Worm (Caenorhabditis elegans) whole organism, late embryonic: ENCODE measurements around the gene prp-18.
A peak's percentile ranks its signal among the peaks of the same experiment; 100 is the strongest.
"Not testable (repeated sequence)": the region's sequence is repeated elsewhere in the genome, so short reads cannot be mapped to it uniquely, and the experiment has no call there.

Experiments
- C08G9.2 ChIP-seq: sonication (generic microtip); optimal IDR thresholded peaks from 2 replicates; lab custom pipeline; 2016; ENCODE audit warnings: mild to moderate bottlenecking, missing genetic modification characterization, moderate library complexity, missing compliant biosample characterization
- F13H6.1 ChIP-seq: sonication (generic microtip); optimal IDR thresholded peaks from 2 replicates; lab custom pipeline; 2016; ENCODE audit warnings: missing genetic modification characterization, missing compliant biosample characterization
- T23F11.4 ChIP-seq: fragments of 200-800 bp; sonication (Bioruptor generic); optimal IDR thresholded peaks from 2 replicates; lab custom pipeline; 2018; ENCODE audit warnings: mild to moderate bottlenecking, missing genetic modification characterization, missing compliant biosample characterization
- ama-1 ChIP-seq: fragments of 150-350 bp; optimal IDR thresholded peaks from 2 replicates; lab custom pipeline; 2014
- ceh-19 ChIP-seq: fragments of 200-800 bp; sonication (Bioruptor generic); optimal IDR thresholded peaks from 2 replicates; lab custom pipeline; 2018; ENCODE audit warnings: mild to moderate bottlenecking, missing genetic modification characterization, missing compliant biosample characterization
- ceh-31 ChIP-seq: sonication (generic microtip); optimal IDR thresholded peaks from 2 replicates; lab custom pipeline; 2016; ENCODE audit warnings: missing genetic modification characterization, missing compliant biosample characterization
- ceh-45 ChIP-seq: fragments of 200-800 bp; sonication (Bioruptor generic); IDR thresholded peaks from 2 replicates; pipeline ENCODE4 v1.3.6; 2022; ENCODE audit warnings: missing genetic modification reagents, missing genetic modification characterization, missing compliant biosample characterization
- dve-1 ChIP-seq: sonication (generic microtip); optimal IDR thresholded peaks from 2 replicates; lab custom pipeline; 2017; ENCODE audit warnings: antibody characterized with exemption, mild to moderate bottlenecking, missing genetic modification characterization, missing compliant biosample characterization
- ets-4 ChIP-seq: sonication (generic microtip); optimal IDR thresholded peaks from 2 replicates; lab custom pipeline; 2016; ENCODE audit warnings: missing genetic modification characterization, missing compliant biosample characterization
- eyg-1 ChIP-seq: sonication (generic microtip); optimal IDR thresholded peaks from 2 replicates; lab custom pipeline; 2016; ENCODE audit warnings: missing genotype, missing genetic modification characterization, missing compliant biosample characterization
- fax-1 ChIP-seq: sonication (generic microtip); optimal IDR thresholded peaks from 2 replicates; lab custom pipeline; 2016; ENCODE audit warnings: missing genotype, missing genetic modification characterization, missing compliant biosample characterization
- gmeb-2 ChIP-seq: sonication (generic microtip); optimal IDR thresholded peaks from 2 replicates; lab custom pipeline; 2016; ENCODE audit warnings: missing genetic modification characterization, inconsistent platforms, missing compliant biosample characterization
- hlh-8 ChIP-seq: sonication (generic microtip); optimal IDR thresholded peaks from 2 replicates; lab custom pipeline; 2016; ENCODE audit warnings: missing genotype, missing genetic modification characterization, missing compliant biosample characterization
- lin-11 ChIP-seq: fragments of 200-800 bp; sonication (Bioruptor generic); optimal IDR thresholded peaks from 2 replicates; lab custom pipeline; 2018; ENCODE audit warnings: mild to moderate bottlenecking, missing genetic modification characterization, missing compliant biosample characterization
- madf-2 ChIP-seq: sonication (generic microtip); optimal IDR thresholded peaks from 2 replicates; lab custom pipeline; 2017; ENCODE audit warnings: missing genetic modification characterization, missing compliant biosample characterization
- nfya-1 ChIP-seq: sonication (generic microtip); optimal IDR thresholded peaks from 2 replicates; lab custom pipeline; 2017; ENCODE audit warnings: missing genetic modification characterization, mild to moderate bottlenecking, missing compliant biosample characterization, antibody characterized with exemption, moderate library complexity
- nhr-232 ChIP-seq: sonication (generic microtip); optimal IDR thresholded peaks from 2 replicates; lab custom pipeline; 2016; ENCODE audit warnings: missing genetic modification characterization, missing compliant biosample characterization
- pha-2 ChIP-seq: sonication (generic microtip); optimal IDR thresholded peaks from 2 replicates; lab custom pipeline; 2017; ENCODE audit warnings: mild to moderate bottlenecking, missing genetic modification characterization, missing compliant biosample characterization
- pha-4 ChIP-seq: fragments of 150-350 bp; optimal IDR thresholded peaks from 2 replicates; lab custom pipeline; 2018; ENCODE audit warnings: missing biosample characterization, missing genetic modification reagents, missing genetic modification characterization
- pqm-1 ChIP-seq: sonication (generic microtip); optimal IDR thresholded peaks from 2 replicates; lab custom pipeline; 2016; ENCODE audit warnings: missing genetic modification characterization, missing compliant biosample characterization
- pros-1 ChIP-seq: fragments of 150-350 bp; optimal IDR thresholded peaks from 2 replicates; lab custom pipeline; 2014; ENCODE audit warnings: missing biosample characterization, missing genetic modification reagents, missing genetic modification characterization
- sdc-2 ChIP-seq: sonication (generic microtip); optimal IDR thresholded peaks from 2 replicates; lab custom pipeline; 2016; ENCODE audit warnings: missing genotype, missing genetic modification characterization, missing compliant biosample characterization
- sox-4 ChIP-seq: sonication (generic microtip); optimal IDR thresholded peaks from 2 replicates; lab custom pipeline; 2017; ENCODE audit warnings: mild to moderate bottlenecking, missing genetic modification characterization, inconsistent platforms, missing compliant biosample characterization
- syd-9 ChIP-seq: sonication (generic microtip); optimal IDR thresholded peaks from 2 replicates; lab custom pipeline; 2016; ENCODE audit warnings: mild to moderate bottlenecking, missing genetic modification characterization, moderate library complexity, missing compliant biosample characterization
- tbx-7 ChIP-seq: sonication (generic microtip); optimal IDR thresholded peaks from 2 replicates; lab custom pipeline; 2016; ENCODE audit warnings: missing genotype, missing genetic modification characterization, missing compliant biosample characterization
- ttx-3 ChIP-seq: sonication (generic microtip); optimal IDR thresholded peaks from 2 replicates; lab custom pipeline; 2016; ENCODE audit warnings: missing genetic modification reagents, missing genetic modification characterization, missing compliant biosample characterization
- unc-3 ChIP-seq, 2 experiments: fragments of 200-800 bp in 1 of 2; sonication (Bioruptor generic) in 1 of 2; sonication (generic microtip) in 1 of 2; conservative IDR thresholded peaks in 1 of 2; optimal IDR thresholded peaks in 1 of 2; 2 replicates each; pipeline versions ENCODE4 v1.3.6 to Lab custom; 2016 to 2022; ENCODE audit warnings: missing compliant biosample characterization in 2 of 2, missing genetic modification characterization in 2 of 2, missing genetic modification reagents in 1 of 2
- unc-42 ChIP-seq: sonication (generic microtip); optimal IDR thresholded peaks from 2 replicates; lab custom pipeline; 2016; ENCODE audit warnings: missing genotype, missing genetic modification characterization, missing compliant biosample characterization
- unc-86 ChIP-seq: sonication (generic microtip); optimal IDR thresholded peaks from 2 replicates; lab custom pipeline; 2016; ENCODE audit warnings: missing genetic modification characterization, missing compliant biosample characterization
- ztf-16 ChIP-seq: sonication (generic microtip); optimal IDR thresholded peaks from 2 replicates; lab custom pipeline; 2017; ENCODE audit warnings: missing genetic modification characterization, missing compliant biosample characterization

prp-18 gene

DNA sequence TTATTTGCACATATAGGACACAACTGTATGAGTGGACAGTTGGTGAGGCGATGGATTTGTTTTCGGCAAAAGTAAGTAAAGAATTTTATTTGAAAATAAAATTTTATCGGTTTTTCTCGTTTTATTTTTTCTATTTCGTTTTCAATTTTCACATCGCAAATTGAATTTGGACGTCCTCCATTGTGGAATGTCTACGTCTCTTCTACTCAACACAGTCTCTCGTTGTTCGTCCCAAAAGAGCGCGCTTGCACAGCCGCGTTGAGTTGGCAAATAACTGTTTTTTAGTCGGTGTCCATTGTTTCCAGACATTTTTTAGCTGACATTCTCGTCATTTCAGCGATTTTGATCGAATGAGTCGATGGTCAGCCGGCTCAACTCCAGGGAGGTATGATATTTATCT lies 15.0 kb upstream of the prp-18 start:
- peak; percentile 95 for TF ChIP-seq unc-42
- no peak for TF ChIP-seq eyg-1 (tag; lab: Kevin White, UChicago)

- no peak for TF ChIP-seq ztf-16 (tag; lab: Kevin White, UChicago)
Observed at ce11 chrIV:9898712-9899111, 14.5 kb upstream of the prp-18 start, which contains the start of gene tbc-3. tbc-3 (plus strand) TSS chrIV:9899012.

DNA sequence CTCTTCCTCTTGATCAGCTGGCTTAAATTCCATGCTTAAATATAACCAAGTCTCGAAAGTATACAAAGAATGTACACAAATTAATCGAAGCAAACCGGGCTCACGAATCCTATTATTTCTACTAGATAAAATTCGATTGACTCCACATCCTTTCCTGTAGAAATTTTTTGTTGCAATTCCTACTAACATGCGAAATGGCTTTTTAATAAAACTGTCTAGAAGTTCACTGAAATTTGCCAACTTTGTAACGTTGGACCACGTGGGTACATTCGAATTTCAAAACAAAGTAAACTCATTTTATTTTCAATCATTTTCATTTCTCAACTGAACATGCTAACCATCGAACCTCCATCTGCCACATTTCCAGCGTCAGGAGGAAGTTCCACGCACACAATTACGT lies 10.9 kb upstream of the prp-18 start, which contains the start of gene ssp-32:
Gene ssp-32, plus strand, starts transcription at position 301 of the 400 bp plus-strand sequence.
- TF ChIP-seq pha-4 (no peak), hlh-8 (no peak), syd-9 (tag; lab: Kevin White, UChicago) (no peak), sox-4 (tag; lab: Kevin White, UChicago) (no peak), pqm-1 (tag; lab: Kevin White, UChicago) (no peak), madf-2 (tag; lab: Kevin White, UChicago) (no peak)

DNA sequence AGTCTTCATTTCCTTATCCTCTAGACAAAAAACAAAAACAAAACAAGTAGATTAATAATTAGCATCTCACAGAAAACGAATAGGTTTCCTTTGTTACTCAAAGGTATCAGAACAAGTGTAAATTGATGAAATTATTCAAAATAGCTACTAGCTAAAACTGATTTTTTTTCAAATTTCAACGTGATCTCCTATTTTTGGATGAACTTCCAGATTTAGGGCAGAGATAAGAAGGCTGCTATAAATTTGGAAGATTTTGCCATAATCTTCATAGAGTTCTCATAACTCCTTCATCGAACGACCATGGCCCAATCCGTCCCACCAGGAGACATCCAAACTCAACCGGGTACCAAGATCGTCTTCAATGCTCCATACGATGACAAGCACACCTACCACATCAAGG lies 10.1 kb upstream of the prp-18 start, which contains the start of gene msp-77:
Gene msp-77, plus strand, starts transcription at position 301 of the 400 bp plus-strand sequence.
- not testable (repeated sequence) for TF ChIP-seq F13H6.1, pha-2, ttx-3 (tag; lab: Kevin White, UChicago)
- TF ChIP-seq, all 69 proteins: peak for 0; not testable (repeated sequence) for 69

DNA sequence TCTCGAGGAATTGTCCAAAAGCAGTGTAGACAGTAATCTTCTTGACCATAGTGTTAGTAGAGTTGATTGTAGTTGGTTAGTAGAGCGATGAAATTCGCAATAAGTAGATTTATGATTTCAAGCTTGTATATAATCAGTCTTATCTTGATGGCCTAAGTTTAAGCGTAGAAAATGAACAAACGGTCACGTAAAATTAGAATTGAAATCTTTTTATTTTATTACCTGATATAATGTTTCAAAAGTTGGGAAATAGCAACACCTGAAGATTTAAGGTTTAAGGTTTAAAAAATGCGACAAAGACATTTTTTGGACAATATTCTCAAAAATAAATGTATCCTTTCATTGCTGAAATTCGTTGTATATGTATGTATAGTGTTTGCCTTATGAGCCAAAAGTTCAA lies 9.5 kb upstream of the prp-18 start, which contains the start of gene sss-1:
Gene sss-1, minus strand, starts transcription at position 101 of the 400 bp plus-strand sequence.
- TF ChIP-seq hlh-8; gmeb-2 (tag; lab: Kevin White, UChicago); ama-1: not testable (repeated sequence)
- TF ChIP-seq, all 69 proteins: peak for 0; not testable (repeated sequence) for 69

DNA sequence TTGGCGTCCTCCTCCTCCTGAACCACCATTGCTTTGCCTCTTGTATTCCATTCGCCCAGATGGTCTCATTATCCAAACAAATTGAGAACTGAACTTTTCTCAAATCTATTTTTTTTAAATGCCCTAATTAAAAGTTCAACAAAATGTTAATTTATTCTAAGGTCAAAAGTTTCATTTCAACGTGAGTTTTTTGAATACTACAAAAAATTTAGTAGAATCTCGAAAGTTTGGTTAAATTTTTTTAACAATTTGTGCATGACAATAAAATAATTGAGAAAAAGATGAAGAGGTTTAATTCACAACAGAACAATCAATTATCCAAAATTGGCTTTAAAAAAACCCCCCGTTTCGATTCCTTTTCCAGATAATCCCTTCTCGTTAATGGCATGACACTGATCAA lies 7.8 kb upstream of the prp-18 start, which contains the start of gene F32B6.4:
Gene F32B6.4, minus strand, starts transcription at position 101 of the 400 bp plus-strand sequence.
- no peak for TF ChIP-seq nfya-1 (tag; lab: Kevin White, UChicago)
- TF ChIP-seq tbx-7 (tag; lab: Kevin White, UChicago): no peak
- no peak for TF ChIP-seq ama-1
- TF ChIP-seq C08G9.2 (tag; lab: Kevin White, UChicago): no peak
- no peak for TF ChIP-seq pha-4
- TF ChIP-seq pros-1 (tag; lab: Kevin White, UChicago): no peak
- no peak for TF ChIP-seq nhr-232 (tag; lab: Kevin White, UChicago)
- no peak for TF ChIP-seq dve-1 (tag; lab: Kevin White, UChicago)
- TF ChIP-seq ceh-19 (GFP tag; lab: Kevin White, UChicago): no peak
- TF ChIP-seq T23F11.4: no peak
- TF ChIP-seq ets-4 (tag; lab: Kevin White, UChicago): no peak

DNA sequence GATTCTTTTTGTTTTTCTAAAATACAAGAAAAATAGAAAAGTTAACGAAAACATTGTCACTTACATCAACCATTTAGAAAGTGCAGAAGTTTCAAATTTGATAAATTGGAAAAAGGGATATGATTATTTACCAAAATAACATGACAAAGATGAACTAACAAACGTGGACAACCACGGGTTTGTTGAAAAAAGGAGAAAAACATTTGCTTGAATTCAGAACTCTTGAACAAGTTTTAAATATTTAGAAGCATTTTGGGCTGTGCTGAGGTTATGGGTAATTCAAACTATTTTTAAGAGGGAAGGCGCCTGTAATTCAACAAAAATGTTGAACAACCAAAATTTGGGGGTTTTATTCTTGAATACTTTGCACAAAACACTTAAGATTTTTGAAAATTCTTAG lies 5.7 kb upstream of the prp-18 start, which contains the start of gene ttbk-3:
Gene ttbk-3, minus strand, starts transcription at position 101 of the 400 bp plus-strand sequence.
- TF ChIP-seq ets-4 (tag; lab: Kevin White, UChicago) (no peak), nhr-232 (tag; lab: Kevin White, UChicago) (no peak), lin-11 (tag; lab: Kevin White, UChicago) (no peak), ceh-31 (no peak), ceh-45 (GFP tag; lab: Robert Waterston, UW) (no peak), fax-1 (tag; lab: Kevin White, UChicago) (no peak), sox-4 (tag; lab: Kevin White, UChicago) (no peak), unc-86 (tag; lab: Kevin White, UChicago) (no peak), dve-1 (tag; lab: Kevin White, UChicago) (no peak), sdc-2 (tag; lab: Kevin White, UChicago) (no peak), C08G9.2 (tag; lab: Kevin White, UChicago) (no peak), tbx-7 (tag; lab: Kevin White, UChicago) (no peak), hlh-8 (no peak), unc-3 (GFP tag; conservative IDR thresholded peaks at IDR 0.05; lab: Robert Waterston, UW) (no peak), unc-3 (tag; optimal IDR thresholded peaks at IDR 0.05; lab: Kevin White, UChicago) (no peak)
- TF ChIP-seq, all 69 proteins: peak for 0
